Fruit fly (Drosophila melanogaster) whole organism, wandering third instar larva: ENCODE measurements around the gene emc.

ENCODE experiments used
- GATAd ChIP-seq: sonication (Bioruptor generic); optimal IDR thresholded peaks from 2 replicates; lab custom pipeline; 2016; ENCODE audit warnings: missing biosample characterization, missing genetic modification characterization
- Hr78 ChIP-seq: fragments of >200 bp; optimal IDR thresholded peaks from 2 replicates; lab custom pipeline; 2017; ENCODE audit warnings: missing biosample characterization, missing genetic modification characterization
- OdsH ChIP-seq: fragments of 200-800 bp; sonication (Bioruptor generic); optimal IDR thresholded peaks from 2 replicates; lab custom pipeline; 2016; ENCODE audit warnings: missing biosample characterization, mild to moderate bottlenecking, missing genetic modification characterization
- br ChIP-seq: fragments of 200-800 bp; sonication (Bioruptor generic); optimal IDR thresholded peaks from 2 replicates; lab custom pipeline; 2016; ENCODE audit warnings: missing biosample characterization, missing genetic modification characterization
- h ChIP-seq: fragments of 200-800 bp; sonication (Bioruptor generic); optimal IDR thresholded peaks from 3 replicates; lab custom pipeline; 2016; ENCODE audit warnings: missing biosample characterization, mild to moderate bottlenecking, missing genetic modification characterization
- sage ChIP-seq: fragments of 200-800 bp; sonication (Bioruptor generic); optimal IDR thresholded peaks from 2 replicates; lab custom pipeline; 2016; ENCODE audit warnings: missing biosample characterization, mild to moderate bottlenecking, missing genetic modification characterization

DNA sequence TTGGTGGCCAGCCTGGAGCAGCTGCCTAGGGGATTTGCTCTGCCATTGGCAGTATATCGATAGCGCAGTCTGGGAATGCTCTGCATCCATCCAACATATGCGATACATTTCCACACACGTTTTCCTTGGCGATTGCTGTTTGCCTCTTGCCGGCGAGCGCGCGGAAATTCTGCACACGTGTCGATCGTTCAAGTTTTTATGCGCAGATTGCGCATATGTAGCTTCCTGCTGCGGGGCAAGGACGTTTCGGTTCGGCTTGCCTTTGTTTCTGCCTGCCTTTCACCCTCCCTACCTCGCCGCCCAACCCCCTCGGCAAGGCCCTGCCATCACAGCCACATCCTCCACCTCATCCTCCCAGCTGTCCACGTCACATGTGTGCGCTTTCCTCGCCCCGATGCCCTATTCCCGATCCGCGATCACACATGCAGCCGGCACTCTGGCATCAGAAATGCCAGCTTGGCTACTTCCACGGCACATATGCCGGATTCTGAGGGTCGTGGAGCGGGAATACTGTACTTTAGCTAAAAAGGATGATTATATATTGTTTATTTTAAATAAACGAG is 6.7 kb upstream of the emc start:
- no peak for TF ChIP-seq OdsH
- TF ChIP-seq br (GFP tag; lab: Kevin White, UChicago) = no peak
- no peak for TF ChIP-seq GATAd (GFP tag; lab: Kevin White, UChicago)
- no peak for TF ChIP-seq sage (GFP tag; lab: Kevin White, UChicago)
- no peak for TF ChIP-seq Hr78 (GFP tag; lab: Kevin White, UChicago)
- no peak for TF ChIP-seq h (GFP tag; lab: Kevin White, UChicago)
